Fruit fly (Drosophila melanogaster) whole organism, prepupa: ENCODE measurements around the gene CG33267.
"Not testable (repeated sequence)": the region's sequence is repeated elsewhere in the genome, so short reads cannot be mapped to it uniquely, and the experiment has no call there.

Experiments
- Blimp-1 ChIP-seq: fragments of 200-800 bp; sonication (Bioruptor generic); optimal IDR thresholded peaks from 3 replicates; lab custom pipeline; 2017; ENCODE audit warnings: missing biosample characterization, missing genetic modification characterization, mild to moderate bottlenecking, moderate library complexity, missing genetic modification reagents
- CG10631 ChIP-seq: fragments of 200-800 bp; sonication (Bioruptor generic); optimal IDR thresholded peaks from 2 replicates; lab custom pipeline; 2016; ENCODE audit warnings: missing biosample characterization, missing genetic modification characterization
- CG10669 ChIP-seq: fragments of 200-800 bp; sonication (Bioruptor generic); optimal IDR thresholded peaks from 3 replicates; lab custom pipeline; 2018; ENCODE audit warnings: missing biosample characterization, mild to moderate bottlenecking, missing genetic modification characterization, moderate library complexity
- CG15336 ChIP-seq: fragments of 200-800 bp; sonication (Bioruptor generic); IDR thresholded peaks from 2 replicates; pipeline ENCODE4 v1.3.6; 2022; ENCODE audit warnings: missing biosample characterization, missing genetic modification characterization
- CG1621 ChIP-seq: fragments of 200-800 bp; sonication (Bioruptor generic); optimal IDR thresholded peaks from 3 replicates; lab custom pipeline; 2018; ENCODE audit warnings: missing biosample characterization, mild to moderate bottlenecking, missing genetic modification characterization
- CG16779 ChIP-seq: fragments of 200-800 bp; sonication (Bioruptor generic); optimal IDR thresholded peaks from 3 replicates; lab custom pipeline; 2017; ENCODE audit warnings: missing biosample characterization, mild to moderate bottlenecking, missing genetic modification characterization
- CG3032 ChIP-seq: fragments of 200-800 bp; optimal IDR thresholded peaks from 2 replicates; lab custom pipeline; 2019; ENCODE audit warnings: missing biosample characterization, mild to moderate bottlenecking, missing genetic modification characterization, moderate library complexity
- CG32006 ChIP-seq: fragments of 200-800 bp; sonication (Bioruptor generic); optimal IDR thresholded peaks from 3 replicates; lab custom pipeline; 2017; ENCODE audit warnings: missing biosample characterization, mild to moderate bottlenecking, missing genetic modification characterization
- CG34406 ChIP-seq: fragments of 200-800 bp; sonication (Bioruptor generic); optimal IDR thresholded peaks from 3 replicates; lab custom pipeline; 2016; ENCODE audit warnings: missing biosample characterization, missing genetic modification characterization
- CG3919 ChIP-seq: fragments of 200-800 bp; sonication (Bioruptor generic); optimal IDR thresholded peaks from 3 replicates; lab custom pipeline; 2016; ENCODE audit warnings: missing biosample characterization, missing genetic modification characterization
- CG4318 ChIP-seq: fragments of 200-800 bp; sonication (Bioruptor generic); optimal IDR thresholded peaks from 3 replicates; lab custom pipeline; 2017; ENCODE audit warnings: missing biosample characterization, mild to moderate bottlenecking, missing genetic modification characterization
- CG6163 ChIP-seq: fragments of 200-800 bp; sonication (Bioruptor generic); IDR thresholded peaks from 3 replicates; pipeline ENCODE4 v1.3.6; 2022; ENCODE audit warnings: missing biosample characterization, missing genetic modification characterization
- CG6276 ChIP-seq: fragments of 200-800 bp; sonication (Bioruptor generic); optimal IDR thresholded peaks from 2 replicates; lab custom pipeline; 2017; ENCODE audit warnings: missing biosample characterization, mild to moderate bottlenecking, missing genetic modification characterization
- CG7368 ChIP-seq: fragments of 200-800 bp; sonication (Bioruptor generic); optimal IDR thresholded peaks from 3 replicates; lab custom pipeline; 2016; ENCODE audit warnings: missing biosample characterization, missing genetic modification characterization
- CG9139 ChIP-seq: fragments of 200-800 bp; sonication (Bioruptor generic); optimal IDR thresholded peaks from 3 replicates; lab custom pipeline; 2017; ENCODE audit warnings: missing biosample characterization, mild to moderate bottlenecking, missing genetic modification characterization
- Eip78C ChIP-seq: fragments of 200-800 bp; sonication (Bioruptor generic); peaks from one replicate; lab custom pipeline; 2016; ENCODE audit warnings: missing biosample characterization, missing genetic modification characterization
- Ets96B ChIP-seq: fragments of 200-800 bp; optimal IDR thresholded peaks from 2 replicates; lab custom pipeline; 2019; ENCODE audit warnings: missing biosample characterization, mild to moderate bottlenecking, missing genetic modification characterization, moderate library complexity
- Gug ChIP-seq: fragments of 200-800 bp; sonication (Bioruptor generic); IDR thresholded peaks from 2 replicates; pipeline ENCODE4 v1.3.6; 2022; ENCODE audit warnings: missing biosample characterization, missing genetic modification characterization
- Hr38 ChIP-seq: sonication (Bioruptor generic); optimal IDR thresholded peaks from 2 replicates; lab custom pipeline; 2016; ENCODE audit warnings: missing biosample characterization, missing genetic modification characterization
- Hr39 ChIP-seq: fragments of 200-800 bp; sonication (Bioruptor generic); optimal IDR thresholded peaks from 2 replicates; lab custom pipeline; 2016; ENCODE audit warnings: missing biosample characterization, missing genetic modification characterization
- Lpt ChIP-seq: fragments of 200-800 bp; sonication (Bioruptor generic); optimal IDR thresholded peaks from 3 replicates; lab custom pipeline; 2016; ENCODE audit warnings: missing biosample characterization, missing genetic modification characterization
- Met ChIP-seq: fragments of 200-800 bp; sonication (Bioruptor generic); optimal IDR thresholded peaks from 3 replicates; lab custom pipeline; 2016; ENCODE audit warnings: missing biosample characterization, missing genetic modification characterization
- OdsH ChIP-seq: fragments of 200-800 bp; sonication (Bioruptor generic); optimal IDR thresholded peaks from 3 replicates; lab custom pipeline; 2016; ENCODE audit warnings: missing biosample characterization, missing genetic modification characterization
- Sox102F ChIP-seq: fragments of 200-800 bp; sonication (Bioruptor generic); optimal IDR thresholded peaks from 2 replicates; lab custom pipeline; 2016; ENCODE audit warnings: missing biosample characterization, mild to moderate bottlenecking, missing genetic modification characterization
- Sox14 ChIP-seq: fragments of 200-800 bp; sonication (Bioruptor generic); optimal IDR thresholded peaks from 3 replicates; lab custom pipeline; 2016; ENCODE audit warnings: missing biosample characterization, missing genetic modification characterization
- Sox15 ChIP-seq: fragments of 200-800 bp; sonication (Bioruptor generic); optimal IDR thresholded peaks from 3 replicates; lab custom pipeline; 2016; ENCODE audit warnings: missing biosample characterization, missing genetic modification characterization
- achi ChIP-seq: fragments of 200-800 bp; sonication (Bioruptor generic); optimal IDR thresholded peaks from 3 replicates; lab custom pipeline; 2016; ENCODE audit warnings: missing biosample characterization, missing genetic modification characterization
- fkh ChIP-seq: fragments of 200-800 bp; sonication (Bioruptor generic); optimal IDR thresholded peaks from 3 replicates; lab custom pipeline; 2017; ENCODE audit warnings: missing biosample characterization, mild to moderate bottlenecking, missing genetic modification characterization, moderate library complexity
- net ChIP-seq: fragments of 200-800 bp; sonication (Bioruptor generic); optimal IDR thresholded peaks from 3 replicates; lab custom pipeline; 2016; ENCODE audit warnings: missing biosample characterization, missing genetic modification characterization
- pdm3 ChIP-seq: fragments of 200-800 bp; sonication (Bioruptor generic); optimal IDR thresholded peaks from 3 replicates; lab custom pipeline; 2016; ENCODE audit warnings: missing biosample characterization, missing genetic modification characterization
- salr ChIP-seq, 2 experiments: fragments of 200-800 bp; sonication (Bioruptor generic); optimal IDR thresholded peaks; 3 replicates each; lab custom pipeline; 2016 to 2018; ENCODE audit warnings: missing biosample characterization in 2 of 2, missing genetic modification characterization in 2 of 2, mild to moderate bottlenecking in 1 of 2
- spab ChIP-seq: fragments of 200-800 bp; sonication (Bioruptor generic); optimal IDR thresholded peaks from 2 replicates; lab custom pipeline; 2017; ENCODE audit warnings: missing biosample characterization, mild to moderate bottlenecking, missing genetic modification characterization, missing genetic modification reagents
- topi ChIP-seq: fragments of 200-800 bp; sonication (Bioruptor generic); optimal IDR thresholded peaks from 3 replicates; lab custom pipeline; 2016; ENCODE audit warnings: missing biosample characterization, missing genetic modification characterization

Gene CG33267

dm6 chr3L:11587720-11588580 is 23.7 kb downstream of the CG33267 start, which contains the start of gene rt (continued):
- TF ChIP-seq spab (GFP tag; lab: Kevin White, UChicago) (peak; percentile 86), Sox15 (GFP tag; lab: Kevin White, UChicago) (peak; percentile 62), salr (GFP tag; optimal IDR thresholded peaks at IDR 0.05; lab: Kevin White, UChicago) (peak; percentile 52 to 81), CG1621 (tag; lab: Kevin White, UChicago) (peak; percentile 88), achi (GFP tag; lab: Kevin White, UChicago) (peak; percentile 76), CG16779 (peak; percentile 81), CG6163 (peak; percentile 78; the same call in 2 of the 3 replicates), Ets96B (peak; percentile 88), topi (GFP tag; lab: Kevin White, UChicago) (peak; percentile 87), CG34406 (GFP tag; lab: Kevin White, UChicago) (peak; percentile 78), Lpt (GFP tag; lab: Kevin White, UChicago) (peak; percentile 67), Sox102F (GFP tag; lab: Kevin White, UChicago) (peak; percentile 78), Hr38 (GFP tag; lab: Kevin White, UChicago) (no peak), OdsH (GFP tag; lab: Kevin White, UChicago) (peak; percentile 77), CG32006 (GFP tag; lab: Kevin White, UChicago) (peak; percentile 83), pdm3 (GFP tag; lab: Kevin White, UChicago) (peak; percentile 82), CG4318 (GFP tag; lab: Kevin White, UChicago) (peak; percentile 61), Gug (GFP tag; lab: Robert Waterston, UW) (peak; percentile 63), CG6276 (GFP tag; lab: Kevin White, UChicago) (peak; percentile 82), Blimp-1 (GFP tag; lab: Kevin White, UChicago) (no peak)

DNA sequence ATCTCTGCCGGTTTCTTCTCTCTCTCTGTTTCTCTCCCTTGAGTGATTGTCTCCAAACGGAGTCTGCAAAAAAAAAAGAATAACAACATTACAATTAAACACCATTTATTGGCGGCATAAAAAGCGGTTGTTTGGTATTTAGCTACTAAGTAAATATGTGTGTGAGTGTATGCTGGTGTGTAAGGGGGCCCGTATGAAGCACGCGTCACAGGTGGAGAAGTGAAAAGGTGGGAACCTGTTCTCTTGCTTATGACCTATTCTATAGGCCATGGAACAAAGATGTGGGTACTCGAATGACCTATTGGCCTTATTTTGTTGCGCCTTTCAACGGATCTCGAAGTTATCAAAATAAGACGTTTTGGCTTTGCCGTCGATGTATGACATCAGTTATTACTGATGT is 24.3 kb downstream of the CG33267 start:
- TF ChIP-seq CG3919 (GFP tag; lab: Kevin White, UChicago) = no peak
- TF ChIP-seq CG10631 (GFP tag; lab: Kevin White, UChicago) = no peak
- no peak for TF ChIP-seq CG10669 (GFP tag; lab: Kevin White, UChicago)
- no peak for TF ChIP-seq Met (GFP tag; lab: Kevin White, UChicago)
- TF ChIP-seq Ets96B = no peak
- TF ChIP-seq CG9139 (GFP tag; lab: Kevin White, UChicago) = no peak
- peak; percentile 47 for TF ChIP-seq fkh (GFP tag; lab: Kevin White, UChicago)
- no peak for TF ChIP-seq Hr39 (GFP tag; lab: Kevin White, UChicago)
- TF ChIP-seq CG6163 = 0 out of 3 replicates have a peak, but pooled peaks have one; percentile 42
- no peak for TF ChIP-seq CG32006 (GFP tag; lab: Kevin White, UChicago)
- TF ChIP-seq CG1621 (tag; lab: Kevin White, UChicago) = no peak
- TF ChIP-seq CG3032 (tag; lab: Kevin White, UChicago) = no peak

DNA sequence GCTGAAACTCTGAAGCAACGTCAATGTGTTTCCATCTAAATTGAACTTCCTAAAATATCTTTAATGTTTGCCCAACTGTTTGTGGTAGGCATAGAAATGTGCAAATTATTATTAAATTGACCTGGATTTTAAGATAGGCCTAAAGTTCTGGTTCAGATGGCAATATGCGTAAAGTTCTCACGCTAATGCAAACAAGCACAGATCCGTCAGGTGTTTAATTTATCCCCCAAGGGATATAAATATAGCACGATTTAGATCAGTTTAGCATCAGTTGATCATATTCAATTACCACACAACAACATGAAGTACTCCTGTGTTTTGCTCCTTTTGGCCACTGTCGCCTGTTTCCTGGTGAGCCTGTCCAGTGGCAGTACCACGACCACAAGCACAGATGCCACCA is 25.1 kb downstream of the CG33267 start, which contains the start of gene CG7377:
Gene CG7377, plus strand, starts transcription at position 301 of the 400 bp plus-strand sequence.
- TF ChIP-seq CG10631, Met, Hr38 (GFP tag; lab: Kevin White, UChicago): not testable (repeated sequence)

DNA sequence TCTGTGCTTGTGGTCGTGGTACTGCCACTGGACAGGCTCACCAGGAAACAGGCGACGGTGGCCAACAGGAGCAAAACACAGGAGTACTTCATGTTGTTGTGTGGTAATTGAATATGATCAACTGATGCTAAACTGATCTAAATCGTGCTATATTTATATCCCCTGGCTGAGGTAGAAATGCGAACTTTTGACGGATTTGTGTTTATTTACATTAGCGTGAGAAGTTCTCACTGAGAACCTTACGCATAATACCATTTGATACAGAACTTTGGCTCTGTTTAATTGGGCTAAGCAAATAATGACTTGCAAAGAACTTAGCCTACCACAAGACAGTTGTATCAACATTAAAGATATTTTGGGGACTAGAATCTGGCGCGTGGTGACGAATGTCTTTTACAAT is 26.8 kb downstream of the CG33267 start, which contains the start of gene CG33268:
Gene CG33268, minus strand, starts transcription at position 101 of the 400 bp plus-strand sequence.
- no peak for TF ChIP-seq CG6163
- no peak for TF ChIP-seq CG15336 (GFP tag; lab: Robert Waterston, UW)

DNA sequence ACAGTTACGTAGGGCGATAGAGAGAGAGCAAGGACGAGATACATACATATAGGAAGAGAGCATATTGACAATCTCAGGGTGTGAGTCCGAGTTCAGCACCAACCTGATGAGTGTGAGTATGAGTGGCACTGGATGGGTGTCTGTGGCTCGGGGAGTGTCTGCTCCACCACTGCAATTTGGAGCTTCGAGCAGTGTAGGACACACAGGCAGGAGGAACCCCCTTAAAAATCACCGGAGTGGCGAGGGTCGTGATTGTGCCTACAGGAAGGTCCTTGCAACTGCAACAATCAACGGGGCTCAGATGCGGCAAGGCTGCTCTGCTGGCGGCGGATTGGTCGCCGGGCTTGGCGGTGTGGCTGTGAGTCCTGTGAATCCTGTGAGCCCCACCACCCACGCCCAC is 27.5 kb downstream of the CG33267 start:
- TF ChIP-seq CG6163 (0 out of 3 replicates have a peak, but pooled peaks have one; percentile 8), CG34406 (GFP tag; lab: Kevin White, UChicago) (no peak), Lpt (GFP tag; lab: Kevin White, UChicago) (no peak), CG7368 (GFP tag; lab: Kevin White, UChicago) (peak; percentile 62), CG10631 (GFP tag; lab: Kevin White, UChicago) (no peak), Sox14 (GFP tag; lab: Kevin White, UChicago) (no peak), topi (GFP tag; lab: Kevin White, UChicago) (no peak), net (GFP tag; lab: Kevin White, UChicago) (no peak), CG4318 (GFP tag; lab: Kevin White, UChicago) (no peak), Eip78C (GFP tag; lab: Kevin White, UChicago) (no peak), CG1621 (tag; lab: Kevin White, UChicago) (no peak)
